Fruit fly (Drosophila melanogaster): ENCODE data around the gene Syx17.

Syx17 gene

dm6 chr3L:4445824-4446223 lies 42.5 kb downstream of the Syx17 start (continued):
- TF ChIP-seq CG10147 (GFP tag; optimal IDR thresholded peaks at IDR 0.05) (peak; percentile 57), gce (GFP tag; IDR thresholded peaks at IDR 0.05) (no peak), CG17829 (tag; optimal IDR thresholded peaks at IDR 0.05) (no peak), CG6765 (GFP tag; optimal IDR thresholded peaks at IDR 0.05) (no peak), Ets65A (GFP tag) (peak; percentile 10), grau (tag; optimal IDR thresholded peaks at IDR 0.05) (peak; percentile 10), sd (tag; optimal IDR thresholded peaks at IDR 0.05) (no peak), Med (GFP tag) (peak; percentile 23), sens (GFP tag) (peak; percentile 43), PHDP (tag; optimal IDR thresholded peaks at IDR 0.05) (no peak), CG14014 (GFP tag; IDR thresholded peaks at IDR 0.05) (no peak), Camta (GFP tag; optimal IDR thresholded peaks at IDR 0.05) (peak; percentile 8), CG18619 (GFP tag; optimal IDR thresholded peaks at IDR 0.05) (no peak), CG6854 (GFP tag; optimal IDR thresholded peaks at IDR 0.05) (peak; percentile 22), CG17186 (GFP tag; optimal IDR thresholded peaks at IDR 0.05) (no peak), MBD-R2 (GFP tag; IDR thresholded peaks at IDR 0.05) (peak; percentile 33; the same call in 1 of the 2 replicates), CG7839 (tag; optimal IDR thresholded peaks at IDR 0.05) (peak; percentile 46), cas (GFP tag; IDR thresholded peaks at IDR 0.05) (no peak), ham (GFP tag; IDR thresholded peaks at IDR 0.05) (no peak), en (GFP tag; optimal IDR thresholded peaks at IDR 0.05) (no peak), CG11085 (GFP tag; IDR thresholded peaks at IDR 0.05) (peak; percentile 35; the same call in 1 of the 2 replicates), Ptx1 (GFP tag; IDR thresholded peaks at IDR 0.05) (peak; percentile 34; the same call in 1 of the 2 replicates), scrt (GFP tag; optimal IDR thresholded peaks at IDR 0.05) (peak; percentile 38), dpn (GFP tag; optimal IDR thresholded peaks at IDR 0.05) (peak in 1 of 2 experiments; percentile 45), ac (GFP tag; optimal IDR thresholded peaks at IDR 0.05) (no peak), al (GFP tag; IDR thresholded peaks at IDR 0.05) (peak; percentile 64), CG31224 (GFP tag; IDR thresholded peaks at IDR 0.05) (peak; percentile 37; the same call in 1 of the 2 replicates), Dip2 (GFP tag; IDR thresholded peaks at IDR 0.05) (no peak), lilli (GFP tag; optimal IDR thresholded peaks at IDR 0.05) (peak; percentile 21), NFAT (GFP tag; IDR thresholded peaks at IDR 0.05) (peak; percentile 33; the same call in 1 of the 2 replicates), CG17328 (GFP tag; IDR thresholded peaks at IDR 0.05) (no peak), CG8290 (GFP tag; optimal IDR thresholded peaks at IDR 0.05) (no peak), CG8290 (tag; optimal IDR thresholded peaks at IDR 0.05) (no peak), CG3163 (GFP tag; optimal IDR thresholded peaks at IDR 0.05) (no peak), slbo (GFP tag; IDR thresholded peaks at IDR 0.05) (peak; percentile 28; the same call in 1 of the 2 replicates), Dip3 (GFP tag; optimal IDR thresholded peaks at IDR 0.05) (no peak), CG16815 (GFP tag; optimal IDR thresholded peaks at IDR 0.05) (no peak), fd96Cb (tag; optimal IDR thresholded peaks at IDR 0.05) (no peak), ind (GFP tag; optimal IDR thresholded peaks at IDR 0.05) (peak; percentile 1), shn (GFP tag; optimal IDR thresholded peaks at IDR 0.05) (no peak), lola (GFP tag; optimal IDR thresholded peaks at IDR 0.05) (no peak), dmrt99B (tag; optimal IDR thresholded peaks at IDR 0.05) (peak; percentile 1), bcd (GFP tag; optimal IDR thresholded peaks at IDR 0.05) (peak; percentile 24), CG11695 (GFP tag; IDR thresholded peaks at IDR 0.05) (0 out of 3 replicates have a peak, but pooled peaks have one; percentile 25), CG2678 (tag; optimal IDR thresholded peaks at IDR 0.05) (peak; percentile 46), mam (GFP tag; optimal IDR thresholded peaks at IDR 0.05) (peak; percentile 57), lab (GFP tag; optimal IDR thresholded peaks at IDR 0.05) (peak; percentile 63), CG18599 (GFP tag; optimal IDR thresholded peaks at IDR 0.05) (peak; percentile 57), so (GFP tag; IDR thresholded peaks at IDR 0.05) (no peak), stwl (tag; optimal IDR thresholded peaks at IDR 0.05) (no peak), CG6689 (GFP tag; IDR thresholded peaks at IDR 0.05) (peak; percentile 37; the same call in 1 of the 2 replicates), NK7.1 (GFP tag; optimal IDR thresholded peaks at IDR 0.05) (no peak)
